Worm (Caenorhabditis elegans) whole organism, young adult: ENCODE measurements around the gene ZK1073.2.

ENCODE experiments used
- C17E4.6 ChIP-seq: fragments of 200-800 bp; sonication (Bioruptor generic); IDR thresholded peaks from 2 replicates; pipeline ENCODE4 v1.3.6; 2022; ENCODE audit warnings: missing genetic modification reagents, missing genetic modification characterization, missing compliant biosample characterization
- F33H1.4 ChIP-seq: fragments of 200-800 bp; sonication (Bioruptor generic); IDR thresholded peaks from 2 replicates; pipeline ENCODE4 v1.3.6; 2022; ENCODE audit warnings: missing genetic modification reagents, missing genetic modification characterization, missing compliant biosample characterization
- F55B11.4 ChIP-seq: sonication (generic microtip); optimal IDR thresholded peaks from 2 replicates; lab custom pipeline; 2016; ENCODE audit warnings: missing compliant biosample characterization, missing genetic modification characterization, borderline replicate concordance; ENCODE audit not compliant: insufficient read depth
- Y53F4B.3 ChIP-seq: fragments of 200-800 bp; sonication (Bioruptor generic); IDR thresholded peaks from 2 replicates; pipeline ENCODE4 v1.3.6; 2022; ENCODE audit warnings: missing genetic modification reagents, missing genetic modification characterization, missing compliant biosample characterization
- ZK185.1 ChIP-seq: sonication (generic microtip); optimal IDR thresholded peaks from 2 replicates; lab custom pipeline; 2016; ENCODE audit warnings: mild to moderate bottlenecking, missing genetic modification characterization, missing compliant biosample characterization; ENCODE audit not compliant: poor library complexity, severe bottlenecking
- akir-1 ChIP-seq: fragments of 200-800 bp; sonication (Bioruptor generic); optimal IDR thresholded peaks from 2 replicates; lab custom pipeline; 2018; ENCODE audit warnings: mild to moderate bottlenecking, missing genetic modification characterization, moderate library complexity, missing compliant biosample characterization
- ama-1 ChIP-seq, 3 experiments: fragments of 150-350 bp in 1 of 3; sonication (generic microtip) in 2 of 3; optimal IDR thresholded peaks; 2 replicates each; lab custom pipeline; 2014 to 2018; ENCODE audit warnings: missing biosample characterization in 2 of 3, missing genetic modification characterization in 2 of 3, missing genetic modification reagents in 2 of 3
- attf-5 ChIP-seq: fragments of 200-800 bp; sonication (Bioruptor generic); optimal IDR thresholded peaks from 2 replicates; lab custom pipeline; 2018; ENCODE audit warnings: mild to moderate bottlenecking, missing genetic modification characterization, missing compliant biosample characterization
- cebp-1 ChIP-seq, 2 experiments: fragments of 200-800 bp in 1 of 2; sonication (Bioruptor generic) in 1 of 2; sonication (generic microtip) in 1 of 2; IDR thresholded peaks in 1 of 2; optimal IDR thresholded peaks in 1 of 2; 2 replicates each; pipeline versions ENCODE4 v1.3.6 to Lab custom; 2017 to 2022; ENCODE audit warnings: missing compliant biosample characterization in 2 of 2, missing genetic modification characterization in 2 of 2, mild to moderate bottlenecking in 1 of 2, missing genetic modification reagents in 1 of 2, moderate library complexity in 1 of 2
- cebp-2 ChIP-seq: fragments of 200-800 bp; sonication (Bioruptor generic); IDR thresholded peaks from 2 replicates; pipeline ENCODE4 v1.3.6; 2022; ENCODE audit warnings: missing genetic modification characterization, missing compliant biosample characterization
- ceh-58 ChIP-seq: fragments of 200-800 bp; sonication (Bioruptor generic); IDR thresholded peaks from 2 replicates; pipeline ENCODE4 v1.3.6; 2022; ENCODE audit warnings: missing genetic modification characterization, missing compliant biosample characterization
- ceh-91 ChIP-seq: fragments of 200-800 bp; sonication (Bioruptor generic); IDR thresholded peaks from 2 replicates; pipeline ENCODE4 v1.3.6; 2022; ENCODE audit warnings: missing genetic modification reagents, missing genetic modification characterization, missing compliant biosample characterization
- chd-7 ChIP-seq: sonication (generic microtip); optimal IDR thresholded peaks from 2 replicates; lab custom pipeline; 2016; ENCODE audit warnings: mild to moderate bottlenecking, missing genetic modification characterization, moderate library complexity, missing compliant biosample characterization
- dox-1 ChIP-seq: fragments of 200-800 bp; sonication (Bioruptor generic); IDR thresholded peaks from 2 replicates; pipeline ENCODE4 v1.3.6; 2022; ENCODE audit warnings: missing genetic modification reagents, missing genetic modification characterization, missing compliant biosample characterization
- dpl-1 ChIP-seq: fragments of 150-350 bp; optimal IDR thresholded peaks from 2 replicates; lab custom pipeline; 2014; ENCODE audit warnings: missing biosample characterization, missing genetic modification reagents, missing genetic modification characterization
- egrh-3 ChIP-seq: fragments of 200-800 bp; sonication (Bioruptor generic); IDR thresholded peaks from 2 replicates; pipeline ENCODE4 v1.3.6; 2022; ENCODE audit warnings: missing genetic modification reagents, missing genetic modification characterization, missing compliant biosample characterization
- hlh-12 ChIP-seq: sonication (generic microtip); optimal IDR thresholded peaks from 2 replicates; lab custom pipeline; 2016; ENCODE audit warnings: missing genetic modification characterization, missing compliant biosample characterization
- hmg-1.2 ChIP-seq: fragments of 200-800 bp; sonication (Bioruptor generic); IDR thresholded peaks from 2 replicates; pipeline ENCODE4 v1.3.6; 2022; ENCODE audit warnings: missing genetic modification reagents, missing genetic modification characterization, missing compliant biosample characterization
- hmg-20 ChIP-seq: fragments of 200-800 bp; sonication (Bioruptor generic); IDR thresholded peaks from 2 replicates; pipeline ENCODE4 v1.3.6; 2022; ENCODE audit warnings: missing genetic modification reagents, missing genetic modification characterization, missing compliant biosample characterization
- hsf-1 ChIP-seq: fragments of 200-800 bp; sonication (Bioruptor generic); IDR thresholded peaks from 2 replicates; pipeline ENCODE4 v1.3.6; 2022; ENCODE audit warnings: missing genetic modification reagents, missing genetic modification characterization, missing compliant biosample characterization
- let-526 ChIP-seq: fragments of 200-800 bp; sonication (Bioruptor generic); IDR thresholded peaks from 2 replicates; pipeline ENCODE4 v1.3.6; 2022; ENCODE audit warnings: missing genetic modification reagents, missing genetic modification characterization, missing compliant biosample characterization
- lin-54 ChIP-seq: fragments of 200-800 bp; sonication (Bioruptor generic); optimal IDR thresholded peaks from 2 replicates; lab custom pipeline; 2018; ENCODE audit warnings: mild to moderate bottlenecking, missing genetic modification characterization, missing compliant biosample characterization
- lir-1 ChIP-seq: fragments of 200-800 bp; sonication (Bioruptor generic); conservative IDR thresholded peaks from 2 replicates; pipeline ENCODE4 v1.3.6; 2022; ENCODE audit warnings: missing genetic modification reagents, missing genetic modification characterization, missing compliant biosample characterization
- lsy-27 ChIP-seq: sonication (generic microtip); optimal IDR thresholded peaks from 2 replicates; lab custom pipeline; 2017; ENCODE audit warnings: missing genetic modification characterization, mild to moderate bottlenecking, missing compliant biosample characterization, antibody characterized with exemption, missing genotype, borderline replicate concordance; ENCODE audit not compliant: insufficient read depth
- mcd-1 ChIP-seq: fragments of 200-800 bp; sonication (Bioruptor generic); IDR thresholded peaks from 2 replicates; pipeline ENCODE4 v1.3.6; 2022; ENCODE audit warnings: missing genetic modification reagents, missing genetic modification characterization, missing compliant biosample characterization
- nfyb-1 ChIP-seq: fragments of 200-800 bp; sonication (Bioruptor generic); IDR thresholded peaks from 2 replicates; pipeline ENCODE4 v1.3.6; 2022; ENCODE audit warnings: missing genetic modification reagents, missing genetic modification characterization, missing compliant biosample characterization
- nhr-120 ChIP-seq: fragments of 200-800 bp; sonication (Bioruptor generic); IDR thresholded peaks from 2 replicates; pipeline ENCODE4 v1.3.6; 2022; ENCODE audit warnings: missing genetic modification characterization, missing compliant biosample characterization
- nhr-179 ChIP-seq: sonication (generic microtip); optimal IDR thresholded peaks from 2 replicates; lab custom pipeline; 2016; ENCODE audit warnings: mild to moderate bottlenecking, missing genetic modification characterization, missing compliant biosample characterization
- nhr-90 ChIP-seq: sonication (generic microtip); optimal IDR thresholded peaks from 2 replicates; lab custom pipeline; 2016; ENCODE audit warnings: missing genotype, mild to moderate bottlenecking, missing genetic modification characterization, missing compliant biosample characterization
- sea-2 ChIP-seq: fragments of 200-800 bp; sonication (Bioruptor generic); IDR thresholded peaks from 2 replicates; pipeline ENCODE4 v1.3.6; 2022; ENCODE audit warnings: missing genetic modification characterization, missing compliant biosample characterization
- snpc-4 ChIP-seq, 5 experiments: fragments of 150-350 bp in 1 of 5; sonication (generic microtip) in 4 of 5; optimal IDR thresholded peaks; 2 replicates each; lab custom pipeline; 2014 to 2018; ENCODE audit warnings: missing genetic modification characterization in 5 of 5, missing biosample characterization in 3 of 5, antibody characterized with exemption in 2 of 5, mild to moderate bottlenecking in 2 of 5, missing compliant biosample characterization in 2 of 5, missing genotype in 2 of 5, moderate library complexity in 2 of 5, missing genetic modification reagents in 1 of 5
- tbx-9 ChIP-seq: sonication (generic microtip); optimal IDR thresholded peaks from 2 replicates; lab custom pipeline; 2016; ENCODE audit warnings: borderline replicate concordance, missing genetic modification characterization, inconsistent platforms, missing compliant biosample characterization
- unc-130 ChIP-seq: sonication (generic microtip); optimal IDR thresholded peaks from 2 replicates; lab custom pipeline; 2016; ENCODE audit warnings: missing genetic modification reagents, missing genetic modification characterization, missing compliant biosample characterization
- unc-62 ChIP-seq: fragments of 150-350 bp; optimal IDR thresholded peaks from 2 replicates; lab custom pipeline; 2014; ENCODE audit warnings: missing biosample characterization, missing genetic modification reagents, missing genetic modification characterization
- zfh-2 ChIP-seq: fragments of 200-800 bp; sonication (Bioruptor generic); conservative IDR thresholded peaks from 2 replicates; pipeline ENCODE4 v1.3.6; 2022; ENCODE audit warnings: missing genetic modification reagents, missing genetic modification characterization, missing compliant biosample characterization
- ztf-25 ChIP-seq: fragments of 200-800 bp; sonication (Bioruptor generic); IDR thresholded peaks from 2 replicates; pipeline ENCODE4 v1.3.6; 2022; ENCODE audit warnings: missing genetic modification reagents, missing genetic modification characterization, missing compliant biosample characterization
- ztf-3 ChIP-seq: fragments of 200-800 bp; sonication (Bioruptor generic); optimal IDR thresholded peaks from 2 replicates; lab custom pipeline; 2018; ENCODE audit warnings: mild to moderate bottlenecking, missing genetic modification characterization, missing compliant biosample characterization
- ztf-6 ChIP-seq: fragments of 200-800 bp; sonication (Bioruptor generic); IDR thresholded peaks from 2 replicates; pipeline ENCODE4 v1.3.6; 2022; ENCODE audit warnings: missing genetic modification reagents, missing genetic modification characterization, missing compliant biosample characterization

Gene ZK1073.2

DNA sequence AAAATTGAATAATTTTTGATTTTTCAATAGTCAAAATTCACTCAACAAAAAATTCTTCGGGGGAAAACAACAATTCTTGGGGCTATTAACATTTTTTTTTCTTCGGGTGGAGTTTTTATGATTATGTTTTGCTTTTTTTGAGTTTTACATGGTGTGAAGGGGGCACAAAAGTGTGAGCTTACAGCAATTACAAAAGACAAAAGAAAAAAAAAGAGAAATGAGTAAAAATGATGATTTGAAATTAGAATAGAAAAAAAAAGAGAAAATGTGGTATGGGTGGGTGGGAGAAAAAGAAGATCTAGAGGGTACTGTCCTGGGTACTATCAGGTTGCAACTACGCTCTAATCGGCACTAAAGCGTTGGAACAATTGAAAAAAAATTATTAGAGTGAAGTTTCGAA is 37.3 kb downstream of the ZK1073.2 start:
- TF ChIP-seq Y53F4B.3 (no peak), dpl-1 (no peak), F33H1.4 (GFP tag; lab: Robert Waterston, UW) (no peak), hsf-1 (GFP tag; lab: Robert Waterston, UW) (no peak), ztf-3 (GFP tag; lab: Kevin White, UChicago) (no peak), ZK185.1 (tag; lab: Kevin White, UChicago) (no peak), lsy-27 (tag; lab: Kevin White, UChicago) (no peak), ztf-6 (GFP tag; lab: Robert Waterston, UW) (no peak), attf-5 (GFP tag; lab: Kevin White, UChicago) (no peak), unc-130 (GFP tag; lab: Kevin White, UChicago) (no peak), hmg-20 (GFP tag; lab: Robert Waterston, UW) (no peak), lir-1 (GFP tag; lab: Robert Waterston, UW) (no peak), nhr-90 (tag; lab: Kevin White, UChicago) (no peak), C17E4.6 (GFP tag; lab: Robert Waterston, UW) (no peak), ama-1 (optimal IDR thresholded peaks at IDR 0.05; lab: Kevin White, UChicago) (no peak), ama-1 (GFP tag; optimal IDR thresholded peaks at IDR 0.05; lab: Kevin White, UChicago) (no peak), tbx-9 (no peak), sea-2 (GFP tag; lab: Robert Waterston, UW) (no peak), F55B11.4 (tag; lab: Kevin White, UChicago) (no peak), ztf-25 (GFP tag; lab: Robert Waterston, UW) (no peak)

ce11 chrX:16143853-16144252 is 40.4 kb downstream of the ZK1073.2 start:
- TF ChIP-seq cebp-2 (no peak), hmg-1.2 (GFP tag; lab: Robert Waterston, UW) (peak; percentile 30; the same call in 1 of the 2 replicates), ztf-25 (GFP tag; lab: Robert Waterston, UW) (no peak), cebp-1 (GFP tag; IDR thresholded peaks at IDR 0.05; lab: Robert Waterston, UW) (no peak), cebp-1 (tag; optimal IDR thresholded peaks at IDR 0.05; lab: Kevin White, UChicago) (peak; percentile 40), mcd-1 (GFP tag; lab: Robert Waterston, UW) (no peak), dox-1 (GFP tag; lab: Robert Waterston, UW) (0 out of 2 replicates have a peak, but pooled peaks have one; percentile 8), lin-54 (GFP tag; lab: Kevin White, UChicago) (no peak), nfyb-1 (GFP tag; lab: Robert Waterston, UW) (no peak), hlh-12 (tag; lab: Kevin White, UChicago) (no peak), akir-1 (GFP tag; lab: Kevin White, UChicago) (no peak), nhr-120 (GFP tag; lab: Robert Waterston, UW) (no peak), ceh-91 (GFP tag; lab: Robert Waterston, UW) (no peak), ceh-58 (no peak), attf-5 (GFP tag; lab: Kevin White, UChicago) (peak; percentile 47), hsf-1 (GFP tag; lab: Robert Waterston, UW) (no peak)

DNA sequence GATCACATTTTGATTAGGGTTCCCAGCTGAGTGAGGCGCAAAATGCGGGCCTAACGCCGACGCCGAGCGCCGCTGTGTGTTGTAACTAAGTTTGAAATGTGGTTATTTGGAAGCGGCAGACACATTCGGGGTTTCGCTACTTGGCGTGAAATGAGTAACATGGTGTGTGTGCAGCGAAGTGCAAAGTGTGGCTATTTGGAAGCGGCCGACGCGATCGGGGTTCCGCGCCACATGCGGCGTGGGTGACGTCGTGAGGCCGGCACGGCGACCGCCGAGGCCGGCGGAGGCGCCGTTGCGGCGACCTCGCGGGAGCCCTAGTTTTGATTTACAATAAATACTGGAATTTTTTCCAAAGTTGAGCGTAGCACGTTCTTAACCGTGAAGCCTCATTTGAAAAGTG is 41.1 kb downstream of the ZK1073.2 start:
- TF ChIP-seq zfh-2 (GFP tag; lab: Robert Waterston, UW) = peak; percentile 94
- no peak for TF ChIP-seq chd-7
- peak; percentile 3 for TF ChIP-seq nhr-179 (tag; lab: Kevin White, UChicago)
- no peak for TF ChIP-seq unc-62 (GFP tag; lab: Kevin White, UChicago)
- TF ChIP-seq egrh-3 = peak; percentile 93
- no peak for TF ChIP-seq snpc-4 (GFP tag; optimal IDR thresholded peaks at IDR 0.05; lab: Kevin White, UChicago)
- TF ChIP-seq snpc-4 (tag; optimal IDR thresholded peaks at IDR 0.05; lab: Kevin White, UChicago) = peak in 2 of 4 experiments; percentile 51 to 63
- no peak for TF ChIP-seq let-526 (GFP tag; lab: Robert Waterston, UW)
